Fruit fly (Drosophila melanogaster): ENCODE measurements around the gene CG45690.

dm6 chr2L:10676933-10677714, 19.0 kb downstream of the CG45690 start, which contains the start of gene CG17104:
- TF ChIP-seq chn (GFP tag; optimal IDR thresholded peaks at IDR 0.05), result no peak
- TF ChIP-seq CG14667 (GFP tag; IDR thresholded peaks at IDR 0.05), result no peak
- no peak for TF ChIP-seq Bdp1 (GFP tag; optimal IDR thresholded peaks at IDR 0.05)
- no peak for TF ChIP-seq her (GFP tag; optimal IDR thresholded peaks at IDR 0.05)
- peak; percentile 14 for TF ChIP-seq CG13296 (GFP tag; optimal IDR thresholded peaks at IDR 0.05)
- peak; percentile 61 for TF ChIP-seq dmrt99B (tag; optimal IDR thresholded peaks at IDR 0.05)
- TF ChIP-seq CG8478 (optimal IDR thresholded peaks at IDR 0.05), result no peak
- no peak for TF ChIP-seq danr (GFP tag; IDR thresholded peaks at IDR 0.05)
- TF ChIP-seq CG14050 (GFP tag; IDR thresholded peaks at IDR 0.05), result peak; percentile 31; the same call in 1 of the 3 replicates
- TF ChIP-seq CG9437 (GFP tag; optimal IDR thresholded peaks at IDR 0.05), result no peak
- no peak for TF ChIP-seq dpn (GFP tag; optimal IDR thresholded peaks at IDR 0.05)

Measured in whole organism, embryonic.